Fruit fly (Drosophila melanogaster) Kc167 (cell line): Measurements from ENCODE around the gene ATPsynC.

Experiments
- Sin3A ChIP-seq: fragments of >200 bp; optimal IDR thresholded peaks from 2 replicates; lab custom pipeline; 2018; ENCODE audit warnings: missing external identifiers
- h ChIP-seq: fragments of >200 bp; optimal IDR thresholded peaks from 3 replicates; lab custom pipeline; 2018; ENCODE audit warnings: missing external identifiers
- psq ChIP-seq: fragments of >200 bp; optimal IDR thresholded peaks from 2 replicates; lab custom pipeline; 2017; ENCODE audit warnings: missing external identifiers

DNA sequence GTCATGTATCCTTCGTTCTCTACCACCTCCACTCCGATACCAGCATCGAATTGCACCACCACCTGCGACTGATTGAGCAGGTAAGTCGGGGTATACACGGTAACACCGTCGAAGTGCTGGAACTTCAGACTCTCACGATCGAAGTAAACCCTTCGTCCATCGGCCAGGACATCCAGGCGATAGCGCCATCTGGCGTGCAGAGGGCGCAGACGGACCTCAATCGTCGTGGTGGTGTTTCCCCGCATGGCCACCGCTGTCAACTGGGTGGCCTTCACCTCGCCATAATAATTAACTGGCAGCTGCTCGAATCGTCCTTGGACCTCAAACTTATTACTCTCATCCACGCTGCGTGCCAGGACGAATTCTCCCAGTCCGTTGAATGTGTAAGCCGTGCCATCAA lies 37.6 kb downstream of the ATPsynC start:
- TF ChIP-seq Sin3A (lab: Kevin White, UChicago) (no peak), h (lab: Kevin White, UChicago) (no peak), psq (lab: Kevin White, UChicago) (no peak)
